Fruit fly (Drosophila melanogaster): Measurements from ENCODE around the gene sr.

Gene sr

dm6 chr3R:18052799-18053586 lies 37.6 kb upstream of the sr start, which contains the start of gene htl:
Gene htl, minus strand, starts transcription at chr3R:18052984.
- TF ChIP-seq CG32121 (GFP tag; IDR thresholded peaks at IDR 0.05), result no peak; the same call in 1 of the 2 replicates
- peak; percentile 5 for TF ChIP-seq EcR (GFP tag; optimal IDR thresholded peaks at IDR 0.05)

- TF ChIP-seq fd96Ca (GFP tag; IDR thresholded peaks at IDR 0.05) (0 out of 3 replicates have a peak, but pooled peaks have one; percentile 43), CG12605 (GFP tag; IDR thresholded peaks at IDR 0.05) (no peak), CG8301 (tag; optimal IDR thresholded peaks at IDR 0.05) (peak; percentile 11), CG10348 (GFP tag; IDR thresholded peaks at IDR 0.05) (no peak), CG14655 (GFP tag; optimal IDR thresholded peaks at IDR 0.05) (peak; percentile 44), CG32121 (GFP tag; IDR thresholded peaks at IDR 0.05) (0 out of 2 replicates have a peak, but pooled peaks have one; percentile 9), CG17806 (tag; optimal IDR thresholded peaks at IDR 0.05) (no peak)
Measured at dm6 chr3R:18058401-18058800, 32.2 kb upstream of the sr start.

- TF ChIP-seq CG8301 (tag; optimal IDR thresholded peaks at IDR 0.05), result peak; percentile 17
- TF ChIP-seq CG14655 (GFP tag; optimal IDR thresholded peaks at IDR 0.05), result peak; percentile 60
- TF ChIP-seq EcR (GFP tag; optimal IDR thresholded peaks at IDR 0.05), result no peak
- TF ChIP-seq CG4496 (GFP tag; IDR thresholded peaks at IDR 0.05), result no peak
- no peak for TF ChIP-seq CG13204 (GFP tag; optimal IDR thresholded peaks at IDR 0.05)
- no peak for TF ChIP-seq fd96Ca (GFP tag; IDR thresholded peaks at IDR 0.05)
- peak; percentile 15; the same call in 1 of the 2 replicates for TF ChIP-seq Ets98B (GFP tag; IDR thresholded peaks at IDR 0.05)
Measured at dm6 chr3R:18060551-18060950, 30.1 kb upstream of the sr start.

dm6 chr3R:18063168-18063792 lies 27.3 kb upstream of the sr start:
- peak; percentile 1 for TF ChIP-seq CG13204 (GFP tag; optimal IDR thresholded peaks at IDR 0.05)
- TF ChIP-seq CG8159 (tag; optimal IDR thresholded peaks at IDR 0.05), result no peak

DNA sequence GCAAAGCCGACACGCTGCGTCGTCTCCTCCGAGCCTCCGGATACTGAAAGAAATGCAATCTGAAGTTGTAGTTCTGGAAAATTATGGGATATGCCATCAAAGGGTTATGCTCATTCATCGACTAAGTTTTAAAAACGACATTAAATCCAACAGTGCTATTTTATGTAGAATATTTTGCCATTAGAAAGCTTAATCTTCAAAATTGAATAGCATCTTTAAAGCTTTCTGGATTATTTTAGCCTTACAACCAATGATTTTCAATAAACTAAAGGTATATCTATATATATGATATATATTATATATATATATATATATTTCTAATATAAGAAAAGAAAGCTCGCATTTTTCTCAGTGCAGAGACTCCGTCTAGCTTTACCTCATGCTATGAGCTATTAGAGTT lies 26.2 kb upstream of the sr start:
- peak; percentile 27 for TF ChIP-seq CG9948 (tag; optimal IDR thresholded peaks at IDR 0.05)
- no peak for TF ChIP-seq Snoo (tag; optimal IDR thresholded peaks at IDR 0.05)
- TF ChIP-seq CG32121 (GFP tag; IDR thresholded peaks at IDR 0.05), result no peak
- peak; percentile 40 for TF ChIP-seq CG8301 (tag; optimal IDR thresholded peaks at IDR 0.05)
- TF ChIP-seq CG14655 (GFP tag; optimal IDR thresholded peaks at IDR 0.05), result peak; percentile 68
- peak; percentile 25 for TF ChIP-seq CG17806 (tag; optimal IDR thresholded peaks at IDR 0.05)
- TF ChIP-seq D1 (tag; optimal IDR thresholded peaks at IDR 0.05), result no peak
- TF ChIP-seq EcR (GFP tag; optimal IDR thresholded peaks at IDR 0.05), result no peak
- no peak for TF ChIP-seq Ets98B (GFP tag; IDR thresholded peaks at IDR 0.05)
- TF ChIP-seq CG8159 (tag; optimal IDR thresholded peaks at IDR 0.05), result peak; percentile 34

dm6 chr3R:18067930-18068329 lies 22.7 kb upstream of the sr start:
- TF ChIP-seq Pif1B (GFP tag; optimal IDR thresholded peaks at IDR 0.05), result no peak
- TF ChIP-seq CG34367 (tag; optimal IDR thresholded peaks at IDR 0.05), result no peak
- peak; percentile 6 for TF ChIP-seq CG15710 (tag; optimal IDR thresholded peaks at IDR 0.05)
- no peak for TF ChIP-seq rn (GFP tag; IDR thresholded peaks at IDR 0.05)
- TF ChIP-seq D1 (tag; optimal IDR thresholded peaks at IDR 0.05), result no peak
- no peak for TF ChIP-seq CG13204 (GFP tag; optimal IDR thresholded peaks at IDR 0.05)
- TF ChIP-seq Snoo (tag; optimal IDR thresholded peaks at IDR 0.05), result no peak
- TF ChIP-seq CG10348 (GFP tag; IDR thresholded peaks at IDR 0.05), result no peak
- peak; percentile 25 for TF ChIP-seq CG14655 (GFP tag; optimal IDR thresholded peaks at IDR 0.05)
- TF ChIP-seq fd96Ca (GFP tag; IDR thresholded peaks at IDR 0.05), result no peak
- TF ChIP-seq Ets98B (GFP tag; IDR thresholded peaks at IDR 0.05), result no peak
- no peak for TF ChIP-seq Pif1A (GFP tag; optimal IDR thresholded peaks at IDR 0.05)
- no peak for TF ChIP-seq CG8301 (tag; optimal IDR thresholded peaks at IDR 0.05)
- TF ChIP-seq EcR (GFP tag; optimal IDR thresholded peaks at IDR 0.05), result no peak
- no peak for TF ChIP-seq CG32121 (GFP tag; IDR thresholded peaks at IDR 0.05)
- no peak for TF ChIP-seq CG17806 (tag; optimal IDR thresholded peaks at IDR 0.05)
- TF ChIP-seq CG9948 (tag; optimal IDR thresholded peaks at IDR 0.05), result peak; percentile 9
- no peak for TF ChIP-seq CG12605 (GFP tag; IDR thresholded peaks at IDR 0.05)
- no peak for TF ChIP-seq gl (tag; optimal IDR thresholded peaks at IDR 0.05)
- TF ChIP-seq CG8159 (tag; optimal IDR thresholded peaks at IDR 0.05), result peak; percentile 26
- TF ChIP-seq CG4496 (GFP tag; IDR thresholded peaks at IDR 0.05), result no peak

DNA sequence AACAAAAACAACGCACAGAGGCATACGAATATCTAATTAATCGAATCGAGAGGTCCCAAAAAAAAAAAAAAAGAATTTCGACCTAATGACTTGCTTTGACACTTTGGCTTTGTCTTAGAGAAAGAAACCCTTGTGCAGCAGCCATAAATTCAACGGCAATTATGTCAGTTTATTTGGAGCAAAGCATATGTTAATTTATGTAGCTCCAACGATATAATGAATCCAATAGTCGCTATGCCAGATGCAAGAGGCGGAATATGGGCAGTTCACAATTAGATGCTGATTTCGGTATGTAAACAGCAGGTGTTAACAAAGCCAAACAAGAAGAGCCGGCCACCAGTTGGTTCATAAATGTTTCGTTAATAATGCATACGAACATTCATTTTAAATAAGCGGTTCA lies 17.6 kb upstream of the sr start:
- TF ChIP-seq CG15710 (tag; optimal IDR thresholded peaks at IDR 0.05) (no peak), Snoo (tag; optimal IDR thresholded peaks at IDR 0.05) (no peak), Pif1B (GFP tag; optimal IDR thresholded peaks at IDR 0.05) (no peak), CG8301 (tag; optimal IDR thresholded peaks at IDR 0.05) (no peak), CG17806 (tag; optimal IDR thresholded peaks at IDR 0.05) (no peak), Pif1A (GFP tag; optimal IDR thresholded peaks at IDR 0.05) (no peak), D1 (tag; optimal IDR thresholded peaks at IDR 0.05) (no peak), fd96Ca (GFP tag; IDR thresholded peaks at IDR 0.05) (no peak), rn (GFP tag; IDR thresholded peaks at IDR 0.05) (no peak), CG32121 (GFP tag; IDR thresholded peaks at IDR 0.05) (no peak), gl (tag; optimal IDR thresholded peaks at IDR 0.05) (no peak), CG8159 (tag; optimal IDR thresholded peaks at IDR 0.05) (no peak), Ets98B (GFP tag; IDR thresholded peaks at IDR 0.05) (no peak), CG12605 (GFP tag; IDR thresholded peaks at IDR 0.05) (no peak)

Measured in whole organism, pupa.